Worm (Caenorhabditis elegans) whole organism, mixed stage, embryonic: ENCODE results near the gene F07G6.12.

Experiments
- pha-4 ChIP-seq: fragments of 150-350 bp; optimal IDR thresholded peaks from 2 replicates; lab custom pipeline; 2018; ENCODE audit warnings: missing biosample characterization, missing genetic modification reagents, missing genetic modification characterization
- unc-62 ChIP-seq: fragments of 150-350 bp; optimal IDR thresholded peaks from 2 replicates; lab custom pipeline; 2014; ENCODE audit warnings: missing biosample characterization, missing genetic modification reagents, missing genetic modification characterization

- TF ChIP-seq pha-4 (tag; lab: Kevin White, UChicago) (no peak), unc-62 (GFP tag; lab: Kevin White, UChicago) (no peak)
Measured at ce11 chrX:1727056-1727455, 9.0 kb upstream of the F07G6.12 start, which contains the start of gene F07G6.2.
